Worm (Caenorhabditis elegans) whole organism, L4 larva: ENCODE data around the gene F40G12.4.
A peak's percentile ranks its signal among the peaks of the same experiment; 100 is the strongest.

Experiments used
- F37D6.2 ChIP-seq: sonication (generic microtip); optimal IDR thresholded peaks from 2 replicates; lab custom pipeline; 2016; ENCODE audit warnings: mild to moderate bottlenecking, missing genetic modification characterization, missing compliant biosample characterization
- F44E2.7 ChIP-seq: fragments of 200-800 bp; sonication (Bioruptor generic); IDR thresholded peaks from 2 replicates; pipeline ENCODE4 v2.1.2; 2022; ENCODE audit warnings: missing genetic modification characterization, missing compliant biosample characterization
- F49E8.2 ChIP-seq: sonication (generic microtip); optimal IDR thresholded peaks from 2 replicates; lab custom pipeline; 2016; ENCODE audit warnings: missing compliant biosample characterization, mild to moderate bottlenecking, missing genetic modification characterization, borderline replicate concordance
- Y5F2A.4 ChIP-seq: fragments of 200-800 bp; sonication (Bioruptor generic); optimal IDR thresholded peaks from 2 replicates; lab custom pipeline; 2018; ENCODE audit warnings: mild to moderate bottlenecking, missing genetic modification characterization, missing compliant biosample characterization
- Y75B8A.6 ChIP-seq: fragments of 200-800 bp; sonication (Bioruptor generic); IDR thresholded peaks from 2 replicates; pipeline ENCODE4 v1.3.6; 2022; ENCODE audit warnings: missing genetic modification reagents, missing genetic modification characterization, missing compliant biosample characterization
- attf-4 ChIP-seq: sonication (generic microtip); optimal IDR thresholded peaks from 3 replicates; lab custom pipeline; 2017; ENCODE audit warnings: missing biosample characterization, missing genetic modification characterization
- ceh-62 ChIP-seq: sonication (generic microtip); optimal IDR thresholded peaks from 2 replicates; lab custom pipeline; 2017; ENCODE audit warnings: missing biosample characterization, missing genetic modification characterization
- cey-2 ChIP-seq: sonication (generic microtip); optimal IDR thresholded peaks from 3 replicates; lab custom pipeline; 2017; ENCODE audit warnings: missing genetic modification characterization, mild to moderate bottlenecking, missing compliant biosample characterization, antibody characterized with exemption, borderline replicate concordance; ENCODE audit not compliant: insufficient read depth
- dmd-6 ChIP-seq: fragments of 200-800 bp; sonication (Bioruptor generic); IDR thresholded peaks from 2 replicates; pipeline ENCODE4 v1.3.6; 2022; ENCODE audit warnings: missing genetic modification reagents, missing genetic modification characterization, missing compliant biosample characterization
- dmd-8 ChIP-seq: fragments of 200-800 bp; sonication (Bioruptor generic); IDR thresholded peaks from 2 replicates; pipeline ENCODE4 v1.3.6; 2022; ENCODE audit warnings: missing genetic modification characterization, missing compliant biosample characterization
- egl-27 ChIP-seq: sonication (generic microtip); optimal IDR thresholded peaks from 3 replicates; lab custom pipeline; 2017; ENCODE audit warnings: missing biosample characterization, missing genetic modification reagents, missing genetic modification characterization
- fkh-10 ChIP-seq: fragments of 150-350 bp; optimal IDR thresholded peaks from 2 replicates; lab custom pipeline; 2014; ENCODE audit warnings: missing biosample characterization, missing genetic modification reagents, missing genetic modification characterization
- fos-1 ChIP-seq: fragments of 150-350 bp; optimal IDR thresholded peaks from 2 replicates; lab custom pipeline; 2014; ENCODE audit warnings: missing biosample characterization, missing genetic modification characterization
- gei-8 ChIP-seq: fragments of 200-800 bp; sonication (Bioruptor generic); optimal IDR thresholded peaks from 2 replicates; lab custom pipeline; 2018; ENCODE audit warnings: mild to moderate bottlenecking, missing genetic modification characterization, missing compliant biosample characterization
- hif-1 ChIP-seq, 2 experiments: sonication (generic microtip); optimal IDR thresholded peaks; 2 replicates each; lab custom pipeline; 2016 to 2017; ENCODE audit warnings: missing compliant biosample characterization in 2 of 2, missing genetic modification characterization in 2 of 2, missing genetic modification reagents in 2 of 2, missing genotype in 2 of 2, mild to moderate bottlenecking in 1 of 2
- lin-29 ChIP-seq: fragments of 200-800 bp; sonication (Bioruptor generic); IDR thresholded peaks from 2 replicates; pipeline ENCODE4 v1.3.6; 2022; ENCODE audit warnings: missing genetic modification reagents, missing genetic modification characterization, missing compliant biosample characterization
- lin-39 ChIP-seq: fragments of 150-350 bp; optimal IDR thresholded peaks from 2 replicates; lab custom pipeline; 2014; ENCODE audit warnings: missing biosample characterization, missing genetic modification reagents, missing genetic modification characterization
- lir-3 ChIP-seq: sonication (generic microtip); optimal IDR thresholded peaks from 2 replicates; lab custom pipeline; 2016; ENCODE audit warnings: mild to moderate bottlenecking, missing genetic modification characterization, missing compliant biosample characterization
- lsy-2 ChIP-seq, 2 experiments: fragments of 150-350 bp in 1 of 2; sonication (generic microtip) in 1 of 2; optimal IDR thresholded peaks; 2 replicates each; lab custom pipeline; 2014 to 2017; ENCODE audit warnings: missing biosample characterization in 2 of 2, missing genetic modification characterization in 2 of 2
- madf-9 ChIP-seq: fragments of 200-800 bp; sonication (Bioruptor generic); conservative IDR thresholded peaks from 2 replicates; pipeline ENCODE4 v1.3.6; 2022; ENCODE audit warnings: missing genetic modification reagents, missing genetic modification characterization, missing compliant biosample characterization
- mdl-1 ChIP-seq, 2 experiments: fragments of 150-350 bp in 1 of 2; sonication (generic microtip) in 1 of 2; optimal IDR thresholded peaks; 2 replicates each; lab custom pipeline; 2014 to 2017; ENCODE audit warnings: missing biosample characterization in 2 of 2, missing genetic modification characterization in 2 of 2
- mdt-29 ChIP-seq: fragments of 200-800 bp; sonication (Bioruptor generic); IDR thresholded peaks from 2 replicates; pipeline ENCODE4 v1.3.6; 2022; ENCODE audit warnings: missing genetic modification reagents, missing genetic modification characterization, missing compliant biosample characterization
- mxl-2 ChIP-seq: fragments of 200-800 bp; sonication (Bioruptor generic); conservative IDR thresholded peaks from 2 replicates; pipeline ENCODE4 v1.3.6; 2022; ENCODE audit warnings: missing genetic modification reagents, missing genetic modification characterization, missing compliant biosample characterization
- nhr-10 ChIP-seq: fragments of 150-350 bp; optimal IDR thresholded peaks from 2 replicates; lab custom pipeline; 2014; ENCODE audit warnings: missing biosample characterization, missing genetic modification characterization
- nhr-102 ChIP-seq: sonication (generic microtip); optimal IDR thresholded peaks from 2 replicates; lab custom pipeline; 2016; ENCODE audit warnings: mild to moderate bottlenecking, missing genetic modification characterization, moderate library complexity, missing compliant biosample characterization
- nhr-11 ChIP-seq: fragments of 150-350 bp; optimal IDR thresholded peaks from 2 replicates; lab custom pipeline; 2014; ENCODE audit warnings: missing biosample characterization, missing genetic modification characterization
- nhr-28 ChIP-seq: fragments of 150-350 bp; optimal IDR thresholded peaks from 2 replicates; lab custom pipeline; 2014; ENCODE audit warnings: missing biosample characterization, missing genetic modification characterization
- nhr-41 ChIP-seq: fragments of 200-800 bp; sonication (Bioruptor generic); IDR thresholded peaks from 2 replicates; pipeline ENCODE4 v1.3.6; 2022; ENCODE audit warnings: missing genetic modification reagents, missing genetic modification characterization, missing compliant biosample characterization
- nhr-48 ChIP-seq: sonication (generic microtip); optimal IDR thresholded peaks from 2 replicates; lab custom pipeline; 2016; ENCODE audit warnings: mild to moderate bottlenecking, missing genetic modification characterization, missing compliant biosample characterization
- nhr-77 ChIP-seq: fragments of 150-350 bp; optimal IDR thresholded peaks from 2 replicates; lab custom pipeline; 2014; ENCODE audit warnings: missing biosample characterization, missing genetic modification characterization
- pha-4 ChIP-seq, 2 experiments: fragments of 150-350 bp in 1 of 2; fragments of 200-800 bp in 1 of 2; sonication (Bioruptor generic) in 1 of 2; IDR thresholded peaks in 1 of 2; optimal IDR thresholded peaks in 1 of 2; 2 replicates each; pipeline versions ENCODE4 v1.3.6 to Lab custom; 2014 to 2022; ENCODE audit warnings: missing genetic modification characterization in 2 of 2, missing genetic modification reagents in 2 of 2, missing biosample characterization in 1 of 2, missing compliant biosample characterization in 1 of 2
- pqm-1 ChIP-seq: sonication (generic microtip); optimal IDR thresholded peaks from 2 replicates; lab custom pipeline; 2017; ENCODE audit warnings: missing biosample characterization, missing genetic modification characterization
- skn-1 ChIP-seq: fragments of 150-350 bp; optimal IDR thresholded peaks from 2 replicates; lab custom pipeline; 2014; ENCODE audit warnings: missing biosample characterization, missing genetic modification characterization
- spr-1 ChIP-seq: sonication (generic microtip); optimal IDR thresholded peaks from 2 replicates; lab custom pipeline; 2016; ENCODE audit warnings: mild to moderate bottlenecking, missing genetic modification characterization, missing compliant biosample characterization
- spr-3 ChIP-seq: fragments of 200-800 bp; sonication (Bioruptor generic); optimal IDR thresholded peaks from 2 replicates; lab custom pipeline; 2018; ENCODE audit warnings: mild to moderate bottlenecking, missing genetic modification characterization, missing compliant biosample characterization
- unc-130 ChIP-seq: sonication (generic microtip); optimal IDR thresholded peaks from 2 replicates; lab custom pipeline; 2016; ENCODE audit warnings: missing genetic modification reagents, missing genetic modification characterization, missing compliant biosample characterization
- unc-39 ChIP-seq: sonication (generic microtip); optimal IDR thresholded peaks from 2 replicates; lab custom pipeline; 2017; ENCODE audit warnings: missing biosample characterization, missing genetic modification characterization
- unc-62 ChIP-seq, 3 experiments: fragments of 150-350 bp in 1 of 3; sonication (generic microtip); optimal IDR thresholded peaks in 2 of 3; peaks in 1 of 3; 1 replicate in 1 of 3; 2 replicates in 2 of 3; lab custom pipeline; 2014 to 2017; ENCODE audit warnings: missing biosample characterization in 3 of 3, missing genetic modification characterization in 3 of 3, missing genetic modification reagents in 3 of 3, missing genotype in 1 of 3
- vab-7 ChIP-seq: fragments of 200-800 bp; sonication (Bioruptor generic); IDR thresholded peaks from 2 replicates; pipeline ENCODE4 v1.3.6; 2022; ENCODE audit warnings: missing genetic modification reagents, missing genetic modification characterization, missing compliant biosample characterization
- ztf-7 ChIP-seq: fragments of 150-350 bp; optimal IDR thresholded peaks from 2 replicates; lab custom pipeline; 2014; ENCODE audit warnings: missing biosample characterization, missing genetic modification characterization

F40G12.4 gene

DNA sequence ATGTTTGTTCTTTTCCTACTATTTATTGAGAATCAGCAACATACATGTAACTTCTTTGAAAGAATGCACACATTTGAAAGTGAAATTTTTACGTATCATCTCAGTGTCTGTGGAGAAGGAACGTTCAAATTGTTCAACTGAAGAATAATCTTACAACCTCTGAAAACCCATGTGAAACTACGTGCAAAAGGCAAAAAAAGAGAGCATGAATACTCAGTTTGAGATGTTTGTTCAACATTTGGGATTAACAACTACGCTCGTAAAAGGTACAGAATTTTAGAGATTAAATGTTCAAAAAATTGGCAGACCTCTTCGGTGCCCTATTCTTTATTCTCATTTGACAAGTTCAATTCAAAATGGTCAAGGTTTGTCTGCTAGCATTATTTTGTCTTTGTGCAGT, 16.5 kb downstream of the F40G12.4 start, which contains the start of gene K02E11.5:
TSS of gene K02E11.5 (plus strand) at position 301 of the 400 bp plus-strand sequence.
- TF ChIP-seq dmd-8 (GFP tag; lab: Robert Waterston, UW) (no peak), skn-1 (tag; lab: Kevin White, UChicago) (no peak), F44E2.7 (GFP tag; lab: Robert Waterston, UW) (no peak), nhr-10 (tag; lab: Kevin White, UChicago) (no peak), unc-39 (no peak), unc-62 (GFP tag; optimal IDR thresholded peaks at IDR 0.05 in 1 of 2; lab: Kevin White, UChicago) (no peak), unc-62 (tag; optimal IDR thresholded peaks at IDR 0.05; lab: Kevin White, UChicago) (no peak)

DNA sequence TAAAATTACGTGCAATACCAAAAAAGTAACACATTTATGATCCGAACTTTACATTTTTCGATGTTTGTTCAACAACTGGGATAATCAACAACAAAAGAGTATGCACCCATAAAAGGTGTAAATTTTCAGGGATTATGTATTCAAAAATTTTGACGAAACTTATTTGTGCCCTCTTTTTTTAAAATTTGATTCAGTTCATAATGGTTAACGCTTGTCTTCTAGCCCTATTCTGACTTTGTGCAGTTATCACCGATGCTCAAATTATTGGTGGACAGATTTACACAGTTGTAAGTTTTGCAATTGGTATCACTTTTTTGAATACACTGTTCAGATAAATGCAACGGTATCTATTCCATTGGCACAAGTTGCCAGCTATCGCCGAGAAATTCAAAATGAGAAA, 19.9 kb downstream of the F40G12.4 start, which contains the start of gene K02E11.6:
TSS of gene K02E11.6 (plus strand) at position 149 of the 400 bp plus-strand sequence.
- no peak for TF ChIP-seq madf-9 (GFP tag; lab: Robert Waterston, UW)
- peak in 1 of 2 experiments; percentile 98 for TF ChIP-seq unc-62 (GFP tag; optimal IDR thresholded peaks at IDR 0.05 in 1 of 2; lab: Kevin White, UChicago)
- TF ChIP-seq unc-62 (tag; optimal IDR thresholded peaks at IDR 0.05; lab: Kevin White, UChicago) = no peak
- no peak for TF ChIP-seq nhr-77 (tag; lab: Kevin White, UChicago)

DNA sequence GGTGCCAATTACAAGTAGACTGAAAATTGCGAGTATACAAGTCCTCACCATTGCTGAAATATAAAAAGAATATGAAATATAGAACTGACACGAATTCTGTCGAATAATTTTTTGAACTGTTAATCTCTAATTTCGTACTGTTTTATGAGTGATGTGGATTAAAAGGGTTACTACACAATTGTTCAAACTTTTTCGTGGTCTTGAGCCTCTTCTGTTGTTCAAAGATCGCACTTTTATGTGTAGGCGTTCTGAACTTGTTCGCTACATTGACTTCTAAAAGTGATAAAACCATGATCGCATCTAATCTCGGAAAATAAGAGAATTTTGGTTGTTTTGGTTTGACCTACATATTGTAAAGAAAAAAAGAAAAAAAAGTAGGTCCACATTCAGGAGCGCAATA, 20.5 kb downstream of the F40G12.4 start, which contains the start of gene K02E11.4:
TSS of gene K02E11.4 (minus strand) at position 101 of the 400 bp plus-strand sequence.
- TF ChIP-seq nhr-28 (tag; lab: Kevin White, UChicago) = no peak
- no peak for TF ChIP-seq hif-1 (tag; optimal IDR thresholded peaks at IDR 0.05; lab: Kevin White, UChicago)
- no peak for TF ChIP-seq ceh-62 (tag; lab: Kevin White, UChicago)
- no peak for TF ChIP-seq nhr-77 (tag; lab: Kevin White, UChicago)
- TF ChIP-seq dmd-6 (GFP tag; lab: Robert Waterston, UW) = no peak
- TF ChIP-seq pha-4 (GFP tag; IDR thresholded peaks at IDR 0.05; lab: Robert Waterston, UW) = no peak
- TF ChIP-seq pha-4 (tag; optimal IDR thresholded peaks at IDR 0.05; lab: Kevin White, UChicago) = no peak
- no peak for TF ChIP-seq lsy-2 (tag; optimal IDR thresholded peaks at IDR 0.05; lab: Kevin White, UChicago)
- TF ChIP-seq unc-62 (GFP tag; optimal IDR thresholded peaks at IDR 0.05 in 1 of 2; lab: Kevin White, UChicago) = no peak
- TF ChIP-seq unc-62 (tag; optimal IDR thresholded peaks at IDR 0.05; lab: Kevin White, UChicago) = no peak
- no peak for TF ChIP-seq mdl-1 (tag; optimal IDR thresholded peaks at IDR 0.05; lab: Kevin White, UChicago)
- no peak for TF ChIP-seq attf-4 (tag; lab: Kevin White, UChicago)
- TF ChIP-seq gei-8 (GFP tag; lab: Kevin White, UChicago) = no peak
- TF ChIP-seq vab-7 = no peak
- TF ChIP-seq spr-1 (tag; lab: Kevin White, UChicago) = no peak

DNA sequence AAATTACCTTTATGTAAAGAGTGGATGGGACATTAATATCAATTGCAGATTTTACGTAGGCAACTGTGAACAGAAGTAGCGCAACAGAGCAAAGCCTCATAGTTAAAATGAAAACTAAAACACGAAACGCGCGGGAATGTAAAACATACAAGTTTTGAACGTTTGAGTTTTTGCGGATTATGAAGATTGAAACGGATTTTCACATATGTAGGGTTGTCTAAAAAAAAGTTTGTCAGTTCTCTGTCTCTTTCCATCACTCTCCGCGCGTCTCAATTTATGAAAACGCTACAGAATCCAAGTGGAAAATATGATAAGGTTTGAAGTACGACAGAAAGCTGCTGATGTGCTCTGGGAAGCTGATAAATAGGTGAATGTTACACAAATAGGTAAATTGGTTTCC, 21.8 kb downstream of the F40G12.4 start, which contains the start of gene K02E11.3:
TSS of gene K02E11.3 (minus strand) at position 101 of the 400 bp plus-strand sequence.
- TF ChIP-seq unc-39 (no peak), lin-29 (GFP tag; lab: Robert Waterston, UW) (no peak), lsy-2 (tag; optimal IDR thresholded peaks at IDR 0.05; lab: Kevin White, UChicago) (no peak), mdt-29 (GFP tag; lab: Robert Waterston, UW) (no peak), lir-3 (tag; lab: Kevin White, UChicago) (no peak), mdl-1 (tag; optimal IDR thresholded peaks at IDR 0.05; lab: Kevin White, UChicago) (no peak), nhr-48 (tag; lab: Kevin White, UChicago) (no peak), nhr-41 (no peak), gei-8 (GFP tag; lab: Kevin White, UChicago) (no peak), F37D6.2 (tag; lab: Kevin White, UChicago) (no peak), F44E2.7 (GFP tag; lab: Robert Waterston, UW) (no peak), pqm-1 (tag; lab: Kevin White, UChicago) (no peak), F49E8.2 (tag; lab: Kevin White, UChicago) (no peak), ceh-62 (tag; lab: Kevin White, UChicago) (no peak), cey-2 (no peak)

DNA sequence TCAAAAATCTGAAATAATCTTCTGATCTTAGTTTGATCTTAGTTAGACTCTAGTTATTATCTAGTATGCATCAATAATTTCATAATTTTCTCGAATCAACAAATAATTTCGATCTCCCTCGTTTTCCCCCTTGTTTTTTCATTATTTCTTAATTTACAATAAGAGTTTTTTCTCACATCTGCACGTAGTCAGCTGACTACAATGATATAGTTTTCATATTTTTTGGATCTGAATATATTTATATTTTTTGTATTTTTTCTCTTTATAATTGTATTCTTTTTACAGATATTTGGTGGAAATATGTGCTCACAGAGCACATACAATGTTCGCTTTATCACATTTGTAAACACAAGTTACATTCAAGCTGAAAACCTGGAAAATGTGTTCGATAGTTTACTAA, 24.6 kb downstream of the F40G12.4 start, which contains the start of gene sre-7:
TSS of gene sre-7 (plus strand) at position 301 of the 400 bp plus-strand sequence.
- TF ChIP-seq ztf-7 (no peak), lin-29 (GFP tag; lab: Robert Waterston, UW) (no peak), spr-3 (GFP tag; lab: Kevin White, UChicago) (no peak), fkh-10 (GFP tag; lab: Kevin White, UChicago) (no peak), Y5F2A.4 (GFP tag; lab: Kevin White, UChicago) (no peak), egl-27 (tag; lab: Kevin White, UChicago) (no peak), lin-39 (tag; lab: Kevin White, UChicago) (no peak), nhr-41 (no peak), skn-1 (tag; lab: Kevin White, UChicago) (no peak), nhr-102 (no peak), nhr-11 (tag; lab: Kevin White, UChicago) (no peak), Y75B8A.6 (no peak), unc-130 (GFP tag; lab: Kevin White, UChicago) (no peak), fos-1 (no peak), F49E8.2 (tag; lab: Kevin White, UChicago) (no peak), mxl-2 (GFP tag; lab: Robert Waterston, UW) (no peak), mdt-29 (GFP tag; lab: Robert Waterston, UW) (no peak)
